Worm (Caenorhabditis elegans): ENCODE results near the gene Y44A6D.6.

Y44A6D.6 gene

DNA sequence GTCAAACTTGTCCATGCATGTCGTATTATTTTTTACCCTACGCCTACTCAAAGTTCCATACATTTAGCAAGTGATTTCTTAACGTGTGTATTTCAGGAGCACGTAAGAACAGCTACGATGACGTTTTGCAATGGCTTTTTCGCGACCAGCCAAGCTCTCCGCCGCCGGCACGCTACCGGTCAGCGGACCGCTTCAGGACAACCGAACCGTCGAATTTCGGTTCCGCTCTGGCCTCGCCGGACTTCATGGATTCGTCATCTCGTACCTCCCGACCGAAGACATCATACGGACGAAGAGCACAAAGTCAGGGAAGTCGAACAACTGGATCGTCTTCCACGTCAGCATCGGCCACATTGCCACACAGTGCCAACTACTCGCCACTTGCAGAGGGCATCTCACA lies 23.5 kb upstream of the Y44A6D.6 start (continued):
- no peak for TF ChIP-seq K11D2.4 (GFP tag; IDR thresholded peaks at IDR 0.05)
- TF ChIP-seq mes-4 (tag; optimal IDR thresholded peaks at IDR 0.05): no peak
- TF ChIP-seq madf-10 (tag; optimal IDR thresholded peaks at IDR 0.05): no peak
- no peak for TF ChIP-seq hrde-1 (tag; optimal IDR thresholded peaks at IDR 0.05; ENCODE audit: borderline replicate concordance)
- TF ChIP-seq B0035.1 (tag; optimal IDR thresholded peaks at IDR 0.05): no peak
- no peak for TF ChIP-seq nhr-90 (tag; optimal IDR thresholded peaks at IDR 0.05)
- TF ChIP-seq egrh-3 (GFP tag; IDR thresholded peaks at IDR 0.05): peak; percentile 50; the same call in 1 of the 2 replicates
- no peak for TF ChIP-seq cebp-1 (GFP tag; IDR thresholded peaks at IDR 0.05)
- TF ChIP-seq cebp-1 (tag; optimal IDR thresholded peaks at IDR 0.05): peak; percentile 26
- TF ChIP-seq fkh-3 (tag; optimal IDR thresholded peaks at IDR 0.05): no peak
- TF ChIP-seq F52B5.7 (tag; optimal IDR thresholded peaks at IDR 0.05): peak; percentile 51
- TF ChIP-seq hmg-1.2 (GFP tag; IDR thresholded peaks at IDR 0.05): 0 out of 2 replicates have a peak, but pooled peaks have one; percentile 13
- TF ChIP-seq tbp1 (GFP tag; optimal IDR thresholded peaks at IDR 0.05): no peak
- no peak for TF ChIP-seq unc-130 (GFP tag; optimal IDR thresholded peaks at IDR 0.05)

DNA sequence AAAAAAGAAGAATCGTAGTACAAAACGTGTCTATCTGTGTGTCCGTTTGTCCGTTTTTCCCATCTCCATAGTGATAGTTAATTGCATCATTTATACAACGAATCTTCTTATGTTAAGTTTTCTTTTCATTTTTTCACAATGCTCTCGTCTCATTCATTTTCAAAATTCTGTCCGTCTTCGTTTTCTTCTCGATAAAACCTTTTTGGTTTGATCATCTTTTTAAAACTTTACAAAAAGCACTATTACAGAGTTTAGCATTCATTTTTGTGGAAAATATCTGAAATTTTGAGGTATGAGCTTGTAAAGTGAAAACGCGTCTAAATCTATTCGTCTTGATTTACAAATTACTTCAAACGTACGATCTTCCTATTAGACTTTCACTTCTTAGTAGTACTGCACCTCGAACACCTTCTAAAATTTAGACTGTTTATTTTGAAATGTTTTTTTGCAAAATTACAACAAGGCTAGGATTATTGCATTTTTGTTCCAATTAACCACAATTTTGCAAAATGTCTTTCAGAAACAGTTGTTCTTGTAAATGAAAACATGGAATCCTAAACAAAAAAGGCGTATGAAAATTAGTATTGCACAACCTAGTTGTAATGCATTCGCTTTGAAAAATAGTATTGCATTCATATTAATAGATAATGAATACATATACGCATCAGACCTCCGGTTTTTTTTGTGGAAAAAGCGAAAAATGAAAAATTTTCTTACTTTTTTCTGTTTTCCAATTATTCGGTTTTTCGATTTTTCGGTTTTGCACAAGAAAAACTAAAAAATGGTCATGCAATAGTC lies 21.9 kb upstream of the Y44A6D.6 start:
- TF ChIP-seq ZK185.1 (tag; optimal IDR thresholded peaks at IDR 0.05; ENCODE audit: poor library complexity, severe bottlenecking): peak; percentile 50
- peak; percentile 11 for TF ChIP-seq snpc-3.4 (tag; optimal IDR thresholded peaks at IDR 0.05)
- no peak for TF ChIP-seq F57A8.1 (GFP tag; optimal IDR thresholded peaks at IDR 0.05)
- TF ChIP-seq B0336.3 (GFP tag; IDR thresholded peaks at IDR 0.05): 0 out of 2 replicates have a peak, but pooled peaks have one; percentile 33
- TF ChIP-seq pbrm-1 (GFP tag; IDR thresholded peaks at IDR 0.05): peak; percentile 42
- TF ChIP-seq nfyb-1 (GFP tag; IDR thresholded peaks at IDR 0.05): peak; percentile 62
- TF ChIP-seq nhr-27 (tag; optimal IDR thresholded peaks at IDR 0.05): no peak
- TF ChIP-seq madf-8 (GFP tag; conservative IDR thresholded peaks at IDR 0.05): no peak
- no peak for TF ChIP-seq lir-1 (GFP tag; conservative IDR thresholded peaks at IDR 0.05)
- TF ChIP-seq dpff-1 (tag; optimal IDR thresholded peaks at IDR 0.05): peak; percentile 15
- TF ChIP-seq madf-10 (tag; optimal IDR thresholded peaks at IDR 0.05): peak; percentile 72
- TF ChIP-seq mes-4 (tag; optimal IDR thresholded peaks at IDR 0.05): no peak
- TF ChIP-seq K12H6.12 (tag; optimal IDR thresholded peaks at IDR 0.05): no peak
- peak; percentile 40 for TF ChIP-seq lin-54 (GFP tag; optimal IDR thresholded peaks at IDR 0.05)
- TF ChIP-seq let-526 (GFP tag; IDR thresholded peaks at IDR 0.05): no peak
- TF ChIP-seq hmg-1.2 (GFP tag; IDR thresholded peaks at IDR 0.05): 0 out of 2 replicates have a peak, but pooled peaks have one; percentile 17
- no peak for TF ChIP-seq attf-6 (GFP tag; IDR thresholded peaks at IDR 0.05)
- TF ChIP-seq D2030.7 (GFP tag; IDR thresholded peaks at IDR 0.05): no peak
- peak; percentile 0 for TF ChIP-seq lin-40 (tag; optimal IDR thresholded peaks at IDR 0.05)
- TF ChIP-seq hlh-26 (GFP tag; conservative IDR thresholded peaks at IDR 0.05): no peak
- TF ChIP-seq nhr-80 (tag; optimal IDR thresholded peaks at IDR 0.05): no peak
- no peak for TF ChIP-seq cebp-1 (GFP tag; IDR thresholded peaks at IDR 0.05)
- no peak for TF ChIP-seq cebp-1 (tag; optimal IDR thresholded peaks at IDR 0.05)
- TF ChIP-seq C17E4.6 (GFP tag; IDR thresholded peaks at IDR 0.05): no peak
- no peak for TF ChIP-seq unc-62 (GFP tag; optimal IDR thresholded peaks at IDR 0.05)
- TF ChIP-seq akir-1 (GFP tag; optimal IDR thresholded peaks at IDR 0.05): peak; percentile 28
- TF ChIP-seq atf-7 (tag; optimal IDR thresholded peaks at IDR 0.05): peak; percentile 29
- TF ChIP-seq ama-1 (optimal IDR thresholded peaks at IDR 0.05): peak; percentile 10
- TF ChIP-seq ama-1 (GFP tag; optimal IDR thresholded peaks at IDR 0.05): no peak
- peak; percentile 10 for TF ChIP-seq tlf-1 (GFP tag; optimal IDR thresholded peaks at IDR 0.05)
- TF ChIP-seq K11D2.4 (GFP tag; IDR thresholded peaks at IDR 0.05): no peak
- TF ChIP-seq ceh-79 (tag; optimal IDR thresholded peaks at IDR 0.05): no peak
- TF ChIP-seq madf-3 (GFP tag; IDR thresholded peaks at IDR 0.05): no peak

Data from whole organism, young adult.